Worm (Caenorhabditis elegans) whole organism, dauer: ENCODE measurements around the gene ZC190.10.

Source experiments
- unc-62 ChIP-seq: sonication (generic microtip); optimal IDR thresholded peaks from 2 replicates; lab custom pipeline; 2017; ENCODE audit warnings: missing biosample characterization, missing genetic modification reagents, missing genetic modification characterization

The ZC190.10 gene

ce11 chrV:8681050-8681449 lies 15.1 kb downstream of the ZC190.10 start, which contains the start of gene ZC190.2:
Gene ZC190.2 (plus strand): TSS chrV:8681350.
- TF ChIP-seq unc-62 (GFP tag; lab: Kevin White, UChicago), result no peak

- no peak for TF ChIP-seq unc-62 (GFP tag; lab: Kevin White, UChicago)
Observed at ce11 chrV:8677193-8677592, 18.9 kb downstream of the ZC190.10 start, which contains the start of gene ZC190.6. Gene ZC190.6 (minus strand): TSS chrV:8677293.

- no peak for TF ChIP-seq unc-62 (GFP tag; lab: Kevin White, UChicago)
Observed at ce11 chrV:8673498-8673897, 22.6 kb downstream of the ZC190.10 start, which contains the start of gene ZC190.5. Gene ZC190.5 (minus strand): TSS chrV:8673598.

DNA sequence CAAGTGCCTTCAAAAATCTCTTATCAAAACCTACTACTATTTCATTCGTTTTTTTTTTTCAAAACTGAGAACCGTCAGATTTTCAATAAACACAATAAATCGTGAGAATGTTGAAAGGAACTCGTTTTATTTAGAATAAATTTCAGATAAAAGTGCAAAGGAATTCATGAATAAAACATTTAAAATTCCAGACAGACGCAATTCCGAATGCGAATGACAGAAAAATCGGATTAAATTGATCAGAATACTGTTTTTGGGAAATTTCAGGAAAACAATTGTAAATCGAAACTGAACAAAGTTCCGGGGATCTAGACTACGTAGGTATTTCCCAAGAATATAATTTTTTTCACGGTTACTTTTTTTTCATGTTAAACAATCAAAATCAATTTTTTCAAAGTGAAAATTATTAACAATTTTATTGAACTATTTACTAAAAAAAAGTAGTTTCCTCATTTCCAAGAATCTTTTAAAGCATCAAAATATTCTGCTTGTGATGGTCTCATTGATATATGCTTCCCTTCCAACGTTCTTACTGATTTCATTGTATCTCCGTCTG lies 24.5 kb downstream of the ZC190.10 start:
- no peak for TF ChIP-seq unc-62 (GFP tag; lab: Kevin White, UChicago)

- TF ChIP-seq unc-62 (GFP tag; lab: Kevin White, UChicago), result no peak
Observed at ce11 chrV:8670759-8671158, 25.4 kb downstream of the ZC190.10 start.

ce11 chrV:8668224-8668623 lies 27.9 kb downstream of the ZC190.10 start:
- no peak for TF ChIP-seq unc-62 (GFP tag; lab: Kevin White, UChicago)

DNA sequence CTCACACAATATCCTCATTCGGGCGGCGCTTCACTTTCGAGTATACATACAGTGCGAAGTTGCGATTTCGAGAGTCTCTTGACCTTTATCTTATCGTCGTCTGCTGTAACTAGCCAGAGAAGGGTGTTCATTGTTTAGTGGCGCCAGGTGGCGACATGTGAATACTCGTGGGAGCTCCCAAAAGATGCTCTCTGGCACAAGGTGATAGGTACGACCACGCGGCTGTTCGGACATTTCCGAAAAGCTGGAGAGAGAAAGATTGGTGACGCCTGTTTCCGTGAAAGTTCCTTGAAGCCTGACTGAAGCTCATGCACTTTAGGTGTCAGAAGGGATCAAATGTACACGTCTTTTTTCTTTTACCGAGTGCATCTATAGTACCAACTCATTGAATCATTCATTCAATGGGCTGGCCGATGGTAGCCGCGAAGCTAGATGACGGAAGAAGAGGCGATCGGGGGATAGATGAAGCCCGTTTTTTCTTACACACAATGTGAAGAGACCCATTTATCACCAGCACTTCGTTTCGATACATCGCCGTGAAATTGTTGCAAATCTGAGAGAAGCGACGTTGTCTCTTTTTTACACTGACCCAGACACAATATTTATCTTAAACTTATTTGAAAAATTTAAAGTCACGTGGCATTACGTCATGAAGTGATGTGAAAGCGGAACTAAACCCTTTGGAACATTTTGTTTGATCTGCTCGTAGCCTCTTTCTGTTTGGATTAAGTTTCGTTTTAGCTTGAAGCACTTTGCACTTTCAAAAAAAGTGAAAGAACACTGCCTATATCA lies 28.7 kb downstream of the ZC190.10 start:
- no peak for TF ChIP-seq unc-62 (GFP tag; lab: Kevin White, UChicago)

DNA sequence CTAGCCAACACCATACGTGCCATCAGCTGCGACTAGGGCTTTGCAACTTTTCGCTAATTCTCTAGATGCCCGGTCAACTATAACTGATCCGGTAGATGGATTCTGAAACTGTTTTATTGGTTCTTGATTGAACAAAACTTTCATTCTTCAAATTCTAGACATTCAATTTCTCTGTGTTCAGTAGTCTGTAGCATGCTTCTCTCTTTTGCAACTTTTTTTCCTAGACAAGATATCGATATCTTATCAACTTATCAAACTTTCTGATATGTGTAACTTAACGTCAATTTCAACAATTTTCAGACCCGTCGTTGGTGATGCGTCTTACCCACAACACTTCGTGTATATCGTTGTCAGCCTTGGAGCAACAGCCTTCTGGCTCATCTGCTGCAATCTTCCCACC lies 30.4 kb downstream of the ZC190.10 start, which contains the start of gene ZC190.4:
Gene ZC190.4 (plus strand): TSS at position 301 of the 400 bp plus-strand sequence.
- no peak for TF ChIP-seq unc-62 (GFP tag; lab: Kevin White, UChicago)

DNA sequence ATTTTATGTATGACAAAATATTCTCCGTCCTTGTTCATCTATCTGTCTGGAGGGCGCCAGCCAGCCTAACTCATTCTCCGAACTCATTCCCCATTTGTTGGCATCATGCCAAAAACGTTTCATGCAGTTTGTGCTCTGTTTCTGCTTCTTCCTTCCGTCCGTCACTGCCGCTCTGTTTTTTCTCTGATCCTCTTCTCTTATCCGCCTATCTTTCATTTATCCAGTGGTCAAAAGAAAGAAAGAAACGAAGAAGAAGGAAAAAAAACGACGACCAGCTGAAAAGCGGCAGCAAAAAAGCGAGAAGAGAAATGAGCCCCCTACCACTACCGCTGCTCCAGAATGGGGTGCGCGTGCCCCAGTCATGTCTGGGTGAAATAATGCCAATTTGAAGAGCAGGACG lies 33.1 kb downstream of the ZC190.10 start:
- TF ChIP-seq unc-62 (GFP tag; lab: Kevin White, UChicago), result no peak

DNA sequence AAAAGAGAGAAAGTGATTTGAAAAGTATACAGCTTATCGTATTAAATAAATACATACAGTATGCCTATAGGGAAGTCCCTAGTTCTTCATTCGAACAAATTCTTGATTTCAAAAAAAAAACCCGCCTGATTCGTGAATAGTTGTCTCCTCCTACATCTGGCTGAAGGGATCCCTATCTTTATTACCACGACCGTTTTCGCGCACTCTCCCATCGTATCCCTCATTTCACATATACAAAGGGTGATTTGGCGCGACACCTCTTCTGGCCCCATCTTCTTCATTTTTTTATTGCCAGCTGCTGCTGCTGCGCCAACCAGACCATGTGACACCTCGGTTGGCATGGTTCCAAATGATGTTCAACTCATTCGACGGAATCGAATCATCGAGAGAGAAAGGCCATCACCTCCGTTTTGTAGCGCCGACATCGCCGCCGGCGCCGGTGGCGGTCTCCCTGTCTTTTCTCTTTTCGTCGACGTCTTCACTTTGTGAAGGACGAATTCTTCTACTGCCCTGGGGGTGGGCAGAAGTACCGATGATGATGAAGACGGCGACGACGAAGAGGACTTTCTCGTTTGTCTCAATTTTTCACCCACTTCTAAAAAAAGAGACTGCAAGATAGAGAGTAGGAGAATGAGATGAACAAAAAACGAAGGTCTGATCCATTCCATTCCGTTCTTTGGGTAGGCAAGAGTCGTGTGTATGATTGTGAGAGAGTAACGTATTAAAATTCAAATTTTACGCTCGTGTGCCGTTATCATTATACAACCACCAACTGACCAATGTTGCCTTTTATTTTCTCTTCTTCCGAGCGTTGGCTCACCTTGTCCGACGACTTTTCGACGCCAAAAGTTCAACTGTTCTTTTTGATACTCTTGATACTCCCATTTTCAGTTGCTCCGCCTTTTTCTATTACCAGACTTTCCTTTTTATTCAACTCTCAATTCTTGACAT lies 33.8 kb downstream of the ZC190.10 start:
- TF ChIP-seq unc-62 (GFP tag; lab: Kevin White, UChicago), result no peak

ce11 chrV:8661241-8661954 lies 34.7 kb downstream of the ZC190.10 start:
- TF ChIP-seq unc-62 (GFP tag; lab: Kevin White, UChicago), result no peak

ce11 chrV:8660475-8660874 lies 35.6 kb downstream of the ZC190.10 start:
- no peak for TF ChIP-seq unc-62 (GFP tag; lab: Kevin White, UChicago)

DNA sequence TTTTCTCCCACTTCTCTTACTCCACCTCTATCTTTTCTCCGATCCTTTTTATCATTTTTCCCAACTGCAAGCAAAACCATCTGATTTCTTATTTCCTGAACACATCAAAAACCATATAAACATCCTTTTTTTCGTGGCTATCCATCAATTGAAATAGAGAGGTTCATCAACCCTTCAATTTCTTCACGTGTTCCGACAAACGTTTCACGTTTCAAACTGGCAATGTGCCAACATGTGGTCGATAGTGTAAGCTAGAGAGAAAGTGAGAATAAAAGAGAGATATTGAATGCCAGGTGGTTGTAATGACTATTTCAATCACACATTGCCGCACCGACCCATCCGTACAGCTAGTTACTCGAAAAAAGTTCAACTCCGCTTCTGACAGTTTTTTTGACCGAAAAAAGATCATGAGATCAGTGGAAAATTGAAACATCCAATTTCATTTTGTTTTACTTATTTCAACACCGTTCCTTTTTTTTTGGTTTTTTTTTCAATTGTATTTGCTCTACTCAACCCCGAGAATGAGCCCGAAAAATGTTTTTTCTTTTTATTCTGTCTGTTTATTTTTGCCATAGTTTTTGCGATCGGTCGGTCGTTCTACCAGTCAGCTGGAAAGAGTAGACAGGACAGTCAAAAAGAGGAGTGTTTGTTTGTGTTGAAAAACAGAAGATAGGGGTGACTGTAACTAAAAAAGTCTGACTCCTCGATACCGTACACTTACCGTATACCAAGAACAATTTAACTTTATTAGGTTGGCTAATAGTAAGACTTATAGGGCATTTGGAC lies 37.3 kb downstream of the ZC190.10 start:
- TF ChIP-seq unc-62 (GFP tag; lab: Kevin White, UChicago), result no peak

- TF ChIP-seq unc-62 (GFP tag; lab: Kevin White, UChicago), result no peak
Observed at ce11 chrV:8657911-8658310, 38.2 kb downstream of the ZC190.10 start.
